Worm (Caenorhabditis elegans) whole organism, L3 larva: Measurements from ENCODE around the gene ran-3.

ENCODE experiments used
- R02D3.7 ChIP-seq: fragments of 150-350 bp; optimal IDR thresholded peaks from 2 replicates; lab custom pipeline; 2014; ENCODE audit warnings: missing biosample characterization, missing genetic modification characterization
- ZK546.5 ChIP-seq: sonication (generic microtip); optimal IDR thresholded peaks from 2 replicates; lab custom pipeline; 2017; ENCODE audit warnings: missing biosample characterization, missing genetic modification characterization
- aly-2 ChIP-seq: fragments of 150-350 bp; optimal IDR thresholded peaks from 2 replicates; lab custom pipeline; 2014; ENCODE audit warnings: missing biosample characterization, missing genetic modification characterization
- ama-1 ChIP-seq: fragments of 150-350 bp; optimal IDR thresholded peaks from 2 replicates; lab custom pipeline; 2018
- ceh-16 ChIP-seq: sonication (generic microtip); optimal IDR thresholded peaks from 2 replicates; lab custom pipeline; 2017; ENCODE audit warnings: missing biosample characterization, missing genetic modification characterization
- ceh-28 ChIP-seq: fragments of 150-350 bp; optimal IDR thresholded peaks from 2 replicates; lab custom pipeline; 2014; ENCODE audit warnings: missing biosample characterization, missing genetic modification reagents, missing genetic modification characterization
- ceh-82 ChIP-seq: fragments of 150-350 bp; optimal IDR thresholded peaks from 2 replicates; lab custom pipeline; 2014; ENCODE audit warnings: missing biosample characterization, missing genetic modification characterization
- daf-12 ChIP-seq: fragments of 150-350 bp; optimal IDR thresholded peaks from 2 replicates; lab custom pipeline; 2014; ENCODE audit warnings: missing biosample characterization, missing genetic modification reagents, missing genetic modification characterization
- egl-27 ChIP-seq: sonication (generic microtip); optimal IDR thresholded peaks from 4 replicates; lab custom pipeline; 2017; ENCODE audit warnings: missing biosample characterization, missing genetic modification reagents, missing genetic modification characterization
- elt-1 ChIP-seq: fragments of 150-350 bp; optimal IDR thresholded peaks from 2 replicates; lab custom pipeline; 2014; ENCODE audit warnings: missing biosample characterization, missing genetic modification characterization
- elt-2 ChIP-seq: sonication (generic microtip); optimal IDR thresholded peaks from 2 replicates; lab custom pipeline; 2016; ENCODE audit warnings: missing genetic modification reagents, mild to moderate bottlenecking, missing genetic modification characterization, missing compliant biosample characterization
- elt-3 ChIP-seq, 3 experiments: fragments of 150-350 bp in 1 of 3; sonication (generic microtip) in 2 of 3; optimal IDR thresholded peaks; 2 replicates in 2 of 3; 4 replicates in 1 of 3; lab custom pipeline; 2014 to 2017; ENCODE audit warnings: missing biosample characterization in 3 of 3, missing genetic modification characterization in 3 of 3
- fkh-10 ChIP-seq: sonication (generic microtip); optimal IDR thresholded peaks from 2 replicates; lab custom pipeline; 2017; ENCODE audit warnings: missing biosample characterization, missing genetic modification reagents, missing genetic modification characterization
- fkh-2 ChIP-seq: fragments of 150-350 bp; optimal IDR thresholded peaks from 2 replicates; lab custom pipeline; 2014; ENCODE audit warnings: missing biosample characterization, missing genetic modification reagents, missing genetic modification characterization
- fos-1 ChIP-seq: fragments of 150-350 bp; optimal IDR thresholded peaks from 2 replicates; lab custom pipeline; 2014; ENCODE audit warnings: missing biosample characterization, missing genetic modification characterization
- hmg-11 ChIP-seq: sonication (generic microtip); optimal IDR thresholded peaks from 2 replicates; lab custom pipeline; 2016; ENCODE audit warnings: missing genetic modification characterization, missing compliant biosample characterization
- jun-1 ChIP-seq: fragments of 150-350 bp; optimal IDR thresholded peaks from 2 replicates; lab custom pipeline; 2014; ENCODE audit warnings: missing biosample characterization, missing genetic modification reagents, missing genetic modification characterization
- lin-15B ChIP-seq: fragments of 150-350 bp; optimal IDR thresholded peaks from 2 replicates; lab custom pipeline; 2014; ENCODE audit warnings: missing biosample characterization, missing genetic modification characterization
- lin-39 ChIP-seq: fragments of 150-350 bp; optimal IDR thresholded peaks from 2 replicates; lab custom pipeline; 2018; ENCODE audit warnings: missing biosample characterization, missing genetic modification reagents, missing genetic modification characterization
- lsy-12 ChIP-seq: sonication (generic microtip); optimal IDR thresholded peaks from 2 replicates; lab custom pipeline; 2016; ENCODE audit warnings: mild to moderate bottlenecking, missing genetic modification characterization, missing compliant biosample characterization
- mml-1 ChIP-seq: fragments of 150-350 bp; sonication (generic microtip); optimal IDR thresholded peaks from 3 replicates; lab custom pipeline; 2014; ENCODE audit warnings: missing biosample characterization, missing genetic modification characterization
- nhr-11 ChIP-seq: fragments of 150-350 bp; optimal IDR thresholded peaks from 2 replicates; lab custom pipeline; 2014; ENCODE audit warnings: missing biosample characterization, missing genetic modification characterization
- nhr-12 ChIP-seq: fragments of 150-350 bp; optimal IDR thresholded peaks from 2 replicates; lab custom pipeline; 2014; ENCODE audit warnings: missing biosample characterization, missing genetic modification characterization
- nhr-25 ChIP-seq: sonication (generic microtip); optimal IDR thresholded peaks from 2 replicates; lab custom pipeline; 2017; ENCODE audit warnings: missing biosample characterization, missing genetic modification characterization
- nhr-67 ChIP-seq: fragments of 150-350 bp; optimal IDR thresholded peaks from 2 replicates; lab custom pipeline; 2014; ENCODE audit warnings: missing biosample characterization, missing genetic modification characterization
- nhr-76 ChIP-seq: fragments of 150-350 bp; sonication (generic microtip); optimal IDR thresholded peaks from 5 replicates; lab custom pipeline; 2014; ENCODE audit warnings: missing biosample characterization, missing genetic modification characterization
- nhr-77 ChIP-seq: fragments of 150-350 bp; optimal IDR thresholded peaks from 2 replicates; lab custom pipeline; 2014; ENCODE audit warnings: missing biosample characterization, missing genetic modification characterization
- pha-4 ChIP-seq: fragments of 150-350 bp; optimal IDR thresholded peaks from 2 replicates; lab custom pipeline; 2014; ENCODE audit warnings: missing biosample characterization, missing genetic modification reagents, missing genetic modification characterization
- pqm-1 ChIP-seq: fragments of 150-350 bp; optimal IDR thresholded peaks from 2 replicates; lab custom pipeline; 2017; ENCODE audit warnings: missing biosample characterization, missing genetic modification characterization, inconsistent platforms
- skn-1 ChIP-seq: fragments of 150-350 bp; optimal IDR thresholded peaks from 2 replicates; lab custom pipeline; 2014; ENCODE audit warnings: missing biosample characterization, missing genetic modification characterization
- snpc-4 ChIP-seq: fragments of 150-350 bp; optimal IDR thresholded peaks from 2 replicates; lab custom pipeline; 2014; ENCODE audit warnings: missing biosample characterization, missing genetic modification characterization
- tbx-2 ChIP-seq: sonication (generic microtip); optimal IDR thresholded peaks from 2 replicates; lab custom pipeline; 2016; ENCODE audit warnings: mild to moderate bottlenecking, missing genetic modification characterization, missing compliant biosample characterization
- unc-62 ChIP-seq: fragments of 150-350 bp; sonication (generic microtip); optimal IDR thresholded peaks from 4 replicates; lab custom pipeline; 2014; ENCODE audit warnings: missing biosample characterization, missing genetic modification reagents, missing genetic modification characterization
- ztf-11 ChIP-seq: fragments of 150-350 bp; optimal IDR thresholded peaks from 2 replicates; lab custom pipeline; 2014; ENCODE audit warnings: missing biosample characterization, missing genetic modification characterization
- ztf-4 ChIP-seq: fragments of 150-350 bp; optimal IDR thresholded peaks from 2 replicates; lab custom pipeline; 2014; ENCODE audit warnings: missing biosample characterization, missing genetic modification characterization

The ran-3 gene

DNA sequence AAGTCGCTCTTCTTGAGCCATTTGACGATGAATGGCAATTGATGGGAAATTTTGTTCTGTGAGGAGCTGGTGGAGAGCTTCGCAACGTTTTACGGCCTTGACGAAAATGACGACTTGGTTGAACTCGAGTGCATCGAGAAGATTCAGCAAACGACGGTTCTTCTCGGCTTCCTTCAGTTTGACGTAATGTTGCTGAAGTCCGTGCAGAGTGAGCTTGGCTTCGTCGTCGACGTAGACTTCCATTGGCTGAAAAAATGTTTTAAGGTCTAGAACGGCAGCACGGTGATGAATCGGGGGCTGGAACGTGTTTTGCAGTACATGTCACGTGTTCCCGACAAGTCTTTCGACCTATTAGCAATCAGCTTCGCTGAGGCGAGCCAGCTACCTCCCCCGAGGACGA lies 2.6 kb upstream of the ran-3 start:
- no peak for TF ChIP-seq ztf-4 (tag; lab: Kevin White, UChicago)
- no peak for TF ChIP-seq pha-4
- TF ChIP-seq nhr-12 (tag; lab: Kevin White, UChicago), result no peak
- no peak for TF ChIP-seq nhr-67 (tag; lab: Kevin White, UChicago)
- TF ChIP-seq ztf-11, result no peak
- no peak for TF ChIP-seq mml-1 (tag; lab: Kevin White, UChicago)

DNA sequence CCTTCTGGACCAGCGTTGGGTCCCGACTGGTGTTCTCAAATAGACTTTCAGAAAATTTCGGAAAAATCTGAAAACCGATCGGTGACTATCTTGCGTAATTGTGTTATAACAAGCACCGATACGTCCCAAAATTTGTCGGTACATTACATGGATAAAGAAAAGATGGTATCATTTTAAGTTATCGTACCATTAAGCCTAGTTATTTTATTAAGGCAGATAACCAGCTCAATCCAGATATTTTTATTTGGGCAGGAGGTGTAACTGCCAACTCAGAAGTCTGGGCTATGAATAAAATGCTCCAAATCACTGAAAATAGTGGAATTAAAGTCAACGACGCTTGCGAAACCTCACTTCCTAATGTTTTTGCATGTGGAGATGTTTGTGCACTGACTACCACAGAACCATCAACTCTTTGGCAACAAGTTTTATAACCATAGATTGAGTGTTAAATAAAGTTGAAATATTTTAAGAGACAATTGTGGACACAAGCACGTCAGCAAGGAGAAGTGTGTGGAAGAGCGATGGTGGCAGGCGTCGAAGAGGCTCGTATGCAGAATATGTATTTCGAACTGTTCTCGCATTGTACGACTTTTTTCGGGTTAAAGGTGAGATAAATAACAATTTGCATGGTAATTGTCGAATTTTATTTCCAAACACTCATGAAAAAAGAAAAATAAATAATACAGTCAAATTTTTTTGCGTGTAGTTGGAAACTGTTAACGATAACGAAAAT lies 1.5 kb upstream of the ran-3 start:
- TF ChIP-seq tbx-2 (no peak), nhr-11 (tag; lab: Kevin White, UChicago) (no peak), skn-1 (no peak), ceh-16 (tag; lab: Kevin White, UChicago) (no peak), hmg-11 (tag; lab: Kevin White, UChicago) (no peak), fos-1 (tag; lab: Kevin White, UChicago) (no peak), fkh-2 (tag; lab: Kevin White, UChicago) (no peak), daf-12 (tag; lab: Kevin White, UChicago) (no peak), unc-62 (GFP tag; lab: Kevin White, UChicago) (no peak), aly-2 (tag; lab: Kevin White, UChicago) (no peak), ztf-11 (no peak), nhr-77 (tag; lab: Kevin White, UChicago) (no peak), elt-2 (tag; lab: Kevin White, UChicago) (no peak), jun-1 (tag; lab: Kevin White, UChicago) (no peak), nhr-25 (tag; lab: Kevin White, UChicago) (no peak), lin-15B (tag; lab: Kevin White, UChicago) (no peak)

DNA sequence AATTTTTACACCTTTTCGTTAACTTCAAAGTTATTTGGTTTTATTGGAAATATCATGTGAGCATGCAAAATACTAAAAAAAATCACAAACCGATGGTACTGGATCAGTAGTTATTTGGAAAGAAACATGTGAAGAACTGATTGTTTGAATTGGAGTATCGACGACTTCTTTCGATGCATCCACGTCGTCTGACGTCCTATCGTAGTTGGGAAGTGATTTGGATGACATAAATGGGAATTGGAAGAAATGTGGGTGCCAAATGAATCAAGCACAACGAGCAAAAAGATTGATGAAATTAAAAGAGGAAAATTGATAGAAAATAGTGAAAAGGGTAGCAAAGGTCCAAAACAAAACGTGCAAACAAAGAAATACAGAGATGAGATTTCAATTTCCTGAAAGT lies 3.6 kb downstream of the ran-3 start, which contains the start of gene shw-1:
Gene shw-1 (minus strand): TSS at position 228 of the 400 bp plus-strand sequence.
- TF ChIP-seq elt-3 (tag; optimal IDR thresholded peaks at IDR 0.05; lab: Kevin White, UChicago) (no peak), unc-62 (GFP tag; lab: Kevin White, UChicago) (no peak), ceh-28 (no peak), jun-1 (tag; lab: Kevin White, UChicago) (no peak), snpc-4 (tag; lab: Kevin White, UChicago) (no peak), ceh-16 (tag; lab: Kevin White, UChicago) (no peak), lin-39 (tag; lab: Kevin White, UChicago) (no peak), pqm-1 (tag; lab: Kevin White, UChicago) (no peak), ceh-82 (tag; lab: Kevin White, UChicago) (no peak), lsy-12 (tag; lab: Kevin White, UChicago) (no peak), fkh-2 (tag; lab: Kevin White, UChicago) (no peak), ama-1 (lab: Kevin White, UChicago) (no peak), skn-1 (no peak), R02D3.7 (tag; lab: Kevin White, UChicago) (no peak)

DNA sequence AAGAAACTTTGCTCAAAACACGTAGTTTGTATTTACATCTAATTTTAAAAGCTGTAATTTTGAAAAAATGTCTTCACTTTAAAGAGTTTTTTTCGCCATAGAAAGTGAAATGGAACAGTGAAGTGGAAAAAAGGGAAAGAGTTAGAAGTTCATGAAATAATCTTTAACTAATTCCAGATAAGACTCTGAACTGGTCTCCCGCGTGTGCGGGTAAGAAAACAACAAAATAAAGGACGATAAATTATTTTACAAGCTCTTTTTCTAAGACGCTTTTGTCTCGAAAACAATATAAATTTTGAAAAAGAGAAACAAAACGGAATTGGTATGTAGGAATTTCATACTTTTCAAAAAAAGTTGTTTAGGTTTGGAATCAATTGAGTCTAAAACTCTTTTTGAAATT lies 8.2 kb downstream of the ran-3 start:
- TF ChIP-seq pqm-1 (tag; lab: Kevin White, UChicago) (no peak), ama-1 (lab: Kevin White, UChicago) (no peak), hmg-11 (tag; lab: Kevin White, UChicago) (no peak)

DNA sequence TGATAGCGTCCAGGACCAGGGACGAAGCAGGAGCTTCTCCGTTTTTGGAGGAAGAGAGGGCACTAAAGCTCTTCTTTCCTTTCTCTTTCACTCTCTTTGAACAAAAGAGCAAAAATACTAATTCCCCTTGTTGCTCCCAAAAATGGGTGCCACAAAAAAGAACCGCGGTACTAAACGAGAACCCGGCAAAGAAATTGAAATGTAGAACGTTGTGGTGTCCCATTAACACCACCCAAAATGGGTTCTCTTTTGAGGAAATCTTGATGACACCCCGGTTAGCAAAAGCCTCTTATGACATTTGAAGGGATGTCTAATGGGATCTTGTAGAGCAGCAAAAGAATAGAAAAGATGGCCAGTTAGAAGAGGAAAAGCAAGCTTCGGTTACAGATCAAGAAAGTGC lies 10.1 kb downstream of the ran-3 start:
- no peak for TF ChIP-seq ceh-28
- TF ChIP-seq elt-1, result no peak
- no peak for TF ChIP-seq pha-4
- no peak for TF ChIP-seq nhr-76 (tag; lab: Kevin White, UChicago)
- no peak for TF ChIP-seq ZK546.5 (tag; lab: Kevin White, UChicago)
- TF ChIP-seq daf-12 (tag; lab: Kevin White, UChicago), result no peak
- no peak for TF ChIP-seq nhr-12 (tag; lab: Kevin White, UChicago)
- TF ChIP-seq jun-1 (tag; lab: Kevin White, UChicago), result no peak
- TF ChIP-seq ceh-16 (tag; lab: Kevin White, UChicago), result no peak
- no peak for TF ChIP-seq snpc-4 (tag; lab: Kevin White, UChicago)
- TF ChIP-seq egl-27, result no peak
- no peak for TF ChIP-seq fkh-10 (GFP tag; lab: Kevin White, UChicago)
- no peak for TF ChIP-seq elt-2 (tag; lab: Kevin White, UChicago)
- TF ChIP-seq, all 47 proteins: peak for 0
